Worm (Caenorhabditis elegans): ENCODE results near the gene mrpl-41.

mrpl-41 gene

ce11 chrII:285627-286550 is 2.9 kb upstream of the mrpl-41 start, which contains the start of gene B0432.10 (continued):
- peak; percentile 74 for TF ChIP-seq sma-3 (GFP tag; optimal IDR thresholded peaks at IDR 0.05)
- TF ChIP-seq blmp-1 (tag; optimal IDR thresholded peaks at IDR 0.05; ENCODE audit: insufficient read depth): no peak
- TF ChIP-seq unc-55 (GFP tag; optimal IDR thresholded peaks at IDR 0.05): peak; percentile 96
- no peak for TF ChIP-seq lin-39 (tag; optimal IDR thresholded peaks at IDR 0.05)
- no peak for TF ChIP-seq ZK546.5 (tag; optimal IDR thresholded peaks at IDR 0.05)
- no peak for TF ChIP-seq unc-39 (tag; optimal IDR thresholded peaks at IDR 0.05)
- peak; percentile 81 to 92 for TF ChIP-seq lsy-2 (tag; optimal IDR thresholded peaks at IDR 0.05)
- peak; percentile 75 for TF ChIP-seq sma-9 (GFP tag; optimal IDR thresholded peaks at IDR 0.05)
- no peak for TF ChIP-seq sma-9 (tag; optimal IDR thresholded peaks at IDR 0.05)
- no peak for TF ChIP-seq alr-1 (tag; optimal IDR thresholded peaks at IDR 0.05)
- TF ChIP-seq mbf-1 (tag; optimal IDR thresholded peaks at IDR 0.05): no peak
- no peak for TF ChIP-seq Y55F3AM.14 (GFP tag; optimal IDR thresholded peaks at IDR 0.05)

DNA sequence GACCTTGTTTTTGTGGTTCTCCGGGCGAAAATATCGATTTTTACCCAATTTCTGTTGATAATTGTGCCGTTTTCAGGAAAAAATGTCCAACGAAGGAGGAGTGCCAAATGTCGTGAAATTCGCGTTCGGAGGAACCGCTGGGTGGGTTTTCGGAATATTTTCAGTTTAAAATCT is 2.3 kb upstream of the mrpl-41 start, which contains the start of gene misc-1:
TSS of gene misc-1 (plus strand) at position 75 of the 174 bp plus-strand sequence.
- TF ChIP-seq nhr-237 (tag; optimal IDR thresholded peaks at IDR 0.05) (no peak), nhr-129 (tag; optimal IDR thresholded peaks at IDR 0.05) (no peak), ceh-82 (tag; optimal IDR thresholded peaks at IDR 0.05) (no peak), sma-9 (GFP tag; optimal IDR thresholded peaks at IDR 0.05) (no peak), sma-9 (tag; optimal IDR thresholded peaks at IDR 0.05) (no peak), skn-1 (tag; optimal IDR thresholded peaks at IDR 0.05) (no peak)

ce11 chrII:290282-290681 is 1.5 kb downstream of the mrpl-41 start, which contains the start of gene djr-1.1:
djr-1.1 (plus strand) TSS chrII:290582.
- no peak for TF ChIP-seq mab-5 (tag; optimal IDR thresholded peaks at IDR 0.05)
- TF ChIP-seq ama-1 (optimal IDR thresholded peaks at IDR 0.05): no peak
- TF ChIP-seq sem-4 (tag; optimal IDR thresholded peaks at IDR 0.05): no peak
- no peak for TF ChIP-seq elt-1 (tag; optimal IDR thresholded peaks at IDR 0.05)
- no peak for TF ChIP-seq mdl-1 (tag; optimal IDR thresholded peaks at IDR 0.05)
- TF ChIP-seq lin-13 (GFP tag; optimal IDR thresholded peaks at IDR 0.05): no peak
- no peak for TF ChIP-seq F13H6.1 (tag; optimal IDR thresholded peaks at IDR 0.05)
- no peak for TF ChIP-seq peb-1 (tag; optimal IDR thresholded peaks at IDR 0.05)
- no peak for TF ChIP-seq crh-2 (tag; optimal IDR thresholded peaks at IDR 0.05)
- TF ChIP-seq Y55F3AM.14 (GFP tag; optimal IDR thresholded peaks at IDR 0.05): no peak
- TF ChIP-seq nhr-6 (tag; optimal IDR thresholded peaks at IDR 0.05): no peak
- no peak for TF ChIP-seq nhr-25 (tag; optimal IDR thresholded peaks at IDR 0.05)

DNA sequence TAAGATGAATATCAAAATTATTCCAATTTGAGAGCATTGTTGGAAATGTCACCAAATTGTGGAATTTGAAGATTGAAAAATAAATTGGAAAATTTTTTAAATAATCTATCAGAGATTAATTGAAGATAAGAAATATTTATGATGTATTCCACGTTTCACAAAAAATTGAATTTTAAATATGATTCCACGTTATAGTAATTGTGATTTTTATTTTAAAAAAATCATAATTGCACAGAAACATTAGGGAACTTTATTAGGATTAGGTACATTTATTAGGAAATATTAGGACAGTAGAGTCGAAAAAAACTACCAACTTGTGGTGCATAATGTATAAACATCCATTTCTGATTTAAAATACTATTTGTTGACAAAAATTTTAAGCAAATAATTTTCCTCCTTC is 5.9 kb downstream of the mrpl-41 start, which contains the start of gene B0432.11:
TSS of gene B0432.11 (minus strand) at position 101 of the 400 bp plus-strand sequence.
- TF ChIP-seq egl-27 (tag; optimal IDR thresholded peaks at IDR 0.05) (no peak), unc-62 (GFP tag; optimal IDR thresholded peaks at IDR 0.05) (no peak), nhr-77 (tag; optimal IDR thresholded peaks at IDR 0.05) (no peak), mab-5 (tag; optimal IDR thresholded peaks at IDR 0.05) (no peak), elt-3 (tag; optimal IDR thresholded peaks at IDR 0.05) (no peak), fos-1 (tag; optimal IDR thresholded peaks at IDR 0.05) (no peak), nhr-23 (tag; optimal IDR thresholded peaks at IDR 0.05) (no peak), unc-39 (tag; optimal IDR thresholded peaks at IDR 0.05) (no peak), peb-1 (tag; optimal IDR thresholded peaks at IDR 0.05) (no peak), crh-2 (tag; optimal IDR thresholded peaks at IDR 0.05) (no peak), mdl-1 (tag; optimal IDR thresholded peaks at IDR 0.05) (no peak), lin-11 (tag; optimal IDR thresholded peaks at IDR 0.05) (no peak), nhr-129 (tag; optimal IDR thresholded peaks at IDR 0.05) (no peak), lsy-2 (tag; optimal IDR thresholded peaks at IDR 0.05) (no peak), dmd-4 (tag; optimal IDR thresholded peaks at IDR 0.05) (no peak), nhr-12 (tag; optimal IDR thresholded peaks at IDR 0.05) (no peak), ztf-1 (GFP tag; conservative IDR thresholded peaks at IDR 0.05) (no peak), ZK546.5 (tag; optimal IDR thresholded peaks at IDR 0.05) (no peak), lin-39 (tag; optimal IDR thresholded peaks at IDR 0.05) (no peak), R02D3.7 (tag; optimal IDR thresholded peaks at IDR 0.05) (no peak)
